Fruit fly (Drosophila melanogaster) whole organism, adult: ENCODE data around the gene CG31999.

ENCODE experiments used
- CG11617 ChIP-seq: fragments of 200-800 bp; sonication (Bioruptor generic); optimal IDR thresholded peaks from 2 replicates; lab custom pipeline; 2017; ENCODE audit warnings: mild to moderate bottlenecking, missing biosample characterization, missing genetic modification reagents, missing genetic modification characterization
- CG14711 ChIP-seq: fragments of 200-800 bp; sonication (Bioruptor generic); optimal IDR thresholded peaks from 2 replicates; lab custom pipeline; 2018; ENCODE audit warnings: missing biosample characterization, mild to moderate bottlenecking, missing genetic modification characterization, moderate library complexity
- CG1620 ChIP-seq: fragments of 200-800 bp; sonication (Bioruptor generic); optimal IDR thresholded peaks from 2 replicates; lab custom pipeline; 2016; ENCODE audit warnings: missing biosample characterization, missing genetic modification characterization
- CG5204 ChIP-seq: fragments of 200-800 bp; sonication (Bioruptor generic); optimal IDR thresholded peaks from 2 replicates; lab custom pipeline; 2016; ENCODE audit warnings: missing biosample characterization, missing genetic modification characterization
- CG7101 ChIP-seq: fragments of 200-800 bp; sonication (Bioruptor generic); optimal IDR thresholded peaks from 2 replicates; lab custom pipeline; 2018; ENCODE audit warnings: missing biosample characterization, mild to moderate bottlenecking, missing genetic modification characterization, moderate library complexity
- Hr96 ChIP-seq: fragments of 200-800 bp; sonication (Bioruptor generic); optimal IDR thresholded peaks from 2 replicates; lab custom pipeline; 2016; ENCODE audit warnings: missing biosample characterization, missing genetic modification characterization
- Mnt ChIP-seq: fragments of 200-800 bp; sonication (Bioruptor generic); optimal IDR thresholded peaks from 2 replicates; lab custom pipeline; 2016; ENCODE audit warnings: missing biosample characterization, mild to moderate bottlenecking, missing genetic modification characterization
- bab1 ChIP-seq: fragments of 200-800 bp; sonication (Bioruptor generic); optimal IDR thresholded peaks from 3 replicates; lab custom pipeline; 2019; ENCODE audit warnings: missing biosample characterization, mild to moderate bottlenecking, missing genetic modification characterization, moderate library complexity
- kay ChIP-seq: fragments of 200-800 bp; sonication (Bioruptor generic); peaks from one replicate; lab custom pipeline; 2016; ENCODE audit warnings: missing biosample characterization, missing genetic modification characterization, borderline replicate concordance
- ovo ChIP-seq: fragments of 200-800 bp; sonication (Bioruptor generic); optimal IDR thresholded peaks from 2 replicates; lab custom pipeline; 2016; ENCODE audit warnings: missing biosample characterization, missing genetic modification characterization
- pad ChIP-seq: fragments of 200-800 bp; sonication (Bioruptor generic); optimal IDR thresholded peaks from 3 replicates; lab custom pipeline; 2017; ENCODE audit warnings: missing biosample characterization, missing genetic modification characterization, mild to moderate bottlenecking, moderate library complexity, missing genetic modification reagents
- tj ChIP-seq: fragments of 200-800 bp; sonication (Bioruptor generic); optimal IDR thresholded peaks from 3 replicates; lab custom pipeline; 2017; ENCODE audit warnings: missing biosample characterization, mild to moderate bottlenecking, missing genetic modification characterization, moderate library complexity

- TF ChIP-seq tj (GFP tag; lab: Kevin White, UChicago) (no peak), CG11617 (GFP tag; lab: Kevin White, UChicago) (no peak), Mnt (no peak), bab1 (no peak), kay (GFP tag; lab: Kevin White, UChicago) (no peak), CG7101 (tag; lab: Kevin White, UChicago) (no peak), CG14711 (tag; lab: Kevin White, UChicago) (no peak), CG1620 (GFP tag; lab: Kevin White, UChicago) (no peak), Hr96 (GFP tag; lab: Kevin White, UChicago) (no peak), CG5204 (GFP tag; lab: Kevin White, UChicago) (no peak), ovo (no peak), pad (no peak)
These were observed 47.7 kb downstream of the CG31999 start for dm6 chr4:179920-180261.
